Fruit fly (Drosophila melanogaster): Measurements from ENCODE around the gene GAA1.
A peak's percentile ranks its signal among the peaks of the same experiment; 100 is the strongest.

GAA1 gene

dm6 chrX:5884887-5885286 is 11.7 kb upstream of the GAA1 start:
- TF ChIP-seq CG3032 (tag; optimal IDR thresholded peaks at IDR 0.05) = no peak
- no peak for TF ChIP-seq Hr4 (GFP tag; optimal IDR thresholded peaks at IDR 0.05)
- TF ChIP-seq CG6854 (GFP tag; optimal IDR thresholded peaks at IDR 0.05) = no peak
- TF ChIP-seq Smox (GFP tag; optimal IDR thresholded peaks at IDR 0.05) = no peak
- TF ChIP-seq fd85E (GFP tag; optimal IDR thresholded peaks at IDR 0.05) = no peak
- TF ChIP-seq salr (GFP tag; optimal IDR thresholded peaks at IDR 0.05) = no peak
- TF ChIP-seq CG7368 (GFP tag; optimal IDR thresholded peaks at IDR 0.05) = no peak
- TF ChIP-seq svp (GFP tag) = no peak
- no peak for TF ChIP-seq CG9139 (GFP tag; optimal IDR thresholded peaks at IDR 0.05)
- no peak for TF ChIP-seq CG8119 (GFP tag; IDR thresholded peaks at IDR 0.05)
- TF ChIP-seq Eip93F (GFP tag; optimal IDR thresholded peaks at IDR 0.05) = no peak
- TF ChIP-seq CG8632 (GFP tag; optimal IDR thresholded peaks at IDR 0.05) = no peak
- TF ChIP-seq Sox15 (GFP tag; optimal IDR thresholded peaks at IDR 0.05) = no peak

DNA sequence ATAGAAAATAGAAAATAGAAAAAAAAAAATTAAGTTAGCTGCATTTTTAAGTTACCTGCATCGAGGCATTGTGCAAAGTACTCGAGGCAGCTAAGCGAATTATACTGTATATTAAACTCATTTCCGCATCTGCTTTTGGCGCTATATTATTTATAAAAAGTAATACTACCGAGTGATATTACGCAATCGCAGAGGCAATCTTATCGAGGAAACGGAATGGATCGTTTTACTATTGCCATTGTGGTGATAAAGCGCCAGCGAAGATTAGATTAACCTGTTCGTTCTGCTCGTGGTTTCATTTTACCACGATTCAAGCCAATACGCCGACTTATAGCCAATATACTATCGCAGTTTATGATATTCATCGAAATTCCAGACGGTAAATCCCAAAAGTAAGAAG is 11.1 kb upstream of the GAA1 start:
- TF ChIP-seq CG6276 (GFP tag; optimal IDR thresholded peaks at IDR 0.05) (no peak), CG16779 (tag; optimal IDR thresholded peaks at IDR 0.05) (no peak), vri (GFP tag; optimal IDR thresholded peaks at IDR 0.05) (peak; percentile 81)

DNA sequence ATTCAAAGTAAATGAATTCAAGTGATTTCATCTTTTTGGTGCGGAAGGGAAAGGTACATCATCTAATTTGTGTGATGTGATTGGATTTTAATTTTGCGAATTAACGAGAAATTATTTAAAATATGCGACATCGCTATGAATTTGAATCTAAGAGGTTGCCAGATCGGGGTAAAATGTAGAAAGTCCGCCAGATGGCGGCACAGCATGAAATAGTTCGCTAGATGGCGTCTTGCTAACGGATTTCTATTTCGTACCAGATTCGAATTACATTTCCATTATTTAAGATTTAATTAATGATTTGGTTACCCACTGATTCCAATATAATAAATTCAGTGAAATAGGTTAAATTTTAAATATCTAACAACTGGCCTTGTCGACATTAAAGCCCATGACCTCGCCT is 10.2 kb upstream of the GAA1 start:
- peak; percentile 42 for TF ChIP-seq lz (GFP tag; optimal IDR thresholded peaks at IDR 0.05)
- no peak for TF ChIP-seq CG8319 (GFP tag; optimal IDR thresholded peaks at IDR 0.05)
- TF ChIP-seq CG9139 (GFP tag; optimal IDR thresholded peaks at IDR 0.05) = no peak
- peak; percentile 45 for TF ChIP-seq Hr39 (GFP tag; optimal IDR thresholded peaks at IDR 0.05)
- no peak for TF ChIP-seq OdsH (GFP tag; optimal IDR thresholded peaks at IDR 0.05)
- TF ChIP-seq topi (GFP tag; optimal IDR thresholded peaks at IDR 0.05) = no peak
- peak; percentile 57 for TF ChIP-seq Eip78C (GFP tag)
- no peak for TF ChIP-seq CG6276 (GFP tag; optimal IDR thresholded peaks at IDR 0.05)
- TF ChIP-seq CG11762 (GFP tag; optimal IDR thresholded peaks at IDR 0.05; ENCODE audit: insufficient read depth) = no peak
- no peak for TF ChIP-seq Blimp-1 (GFP tag; optimal IDR thresholded peaks at IDR 0.05)
- no peak for TF ChIP-seq ss (GFP tag; optimal IDR thresholded peaks at IDR 0.05)
- TF ChIP-seq CG3032 (tag; optimal IDR thresholded peaks at IDR 0.05) = peak; percentile 14
- no peak for TF ChIP-seq CG4318 (GFP tag; optimal IDR thresholded peaks at IDR 0.05)
- TF ChIP-seq CG10631 (GFP tag; optimal IDR thresholded peaks at IDR 0.05) = no peak
- no peak for TF ChIP-seq CG7368 (GFP tag; optimal IDR thresholded peaks at IDR 0.05)
- no peak for TF ChIP-seq Hr4 (GFP tag; optimal IDR thresholded peaks at IDR 0.05)
- no peak for TF ChIP-seq CG11902 (GFP tag; optimal IDR thresholded peaks at IDR 0.05)
- TF ChIP-seq CG32006 (GFP tag; optimal IDR thresholded peaks at IDR 0.05) = no peak
- TF ChIP-seq CG15336 (GFP tag; IDR thresholded peaks at IDR 0.05) = no peak
- no peak for TF ChIP-seq Lpt (GFP tag; optimal IDR thresholded peaks at IDR 0.05)
- peak; percentile 55 for TF ChIP-seq cyc (GFP tag; optimal IDR thresholded peaks at IDR 0.05)
- peak; percentile 9 for TF ChIP-seq Eip75B (GFP tag; optimal IDR thresholded peaks at IDR 0.05)
- TF ChIP-seq CG6808 (GFP tag; optimal IDR thresholded peaks at IDR 0.05) = peak; percentile 21
- peak; percentile 28 for TF ChIP-seq svp (GFP tag)
- peak; percentile 22 for TF ChIP-seq pdm3 (GFP tag; optimal IDR thresholded peaks at IDR 0.05)
- TF ChIP-seq acj6 (GFP tag; optimal IDR thresholded peaks at IDR 0.05) = peak; percentile 8
- no peak for TF ChIP-seq CG6163 (GFP tag; IDR thresholded peaks at IDR 0.05)
- no peak for TF ChIP-seq fkh (GFP tag; optimal IDR thresholded peaks at IDR 0.05)
- TF ChIP-seq Sox14 (GFP tag; optimal IDR thresholded peaks at IDR 0.05) = peak; percentile 32
- peak; percentile 50 for TF ChIP-seq CG31627 (GFP tag; optimal IDR thresholded peaks at IDR 0.05)
- no peak for TF ChIP-seq net (GFP tag; optimal IDR thresholded peaks at IDR 0.05)
- TF ChIP-seq spab (GFP tag; optimal IDR thresholded peaks at IDR 0.05) = no peak
- peak; percentile 19 for TF ChIP-seq vri (GFP tag; optimal IDR thresholded peaks at IDR 0.05)
- peak; percentile 9 for TF ChIP-seq Sox102F (GFP tag; optimal IDR thresholded peaks at IDR 0.05)
- TF ChIP-seq esn (GFP tag; optimal IDR thresholded peaks at IDR 0.05) = peak; percentile 31
- peak; percentile 27 for TF ChIP-seq Met (GFP tag; optimal IDR thresholded peaks at IDR 0.05)
